Worm (Caenorhabditis elegans) whole organism, young adult: ENCODE results near the gene C07G1.15.

Source experiments
- B0019.2 ChIP-seq: fragments of 200-800 bp; sonication (Bioruptor generic); conservative IDR thresholded peaks from 2 replicates; pipeline ENCODE4 v1.3.6; 2022; ENCODE audit warnings: missing genetic modification reagents, missing genetic modification characterization, missing compliant biosample characterization
- F49E8.2 ChIP-seq: sonication (generic microtip); optimal IDR thresholded peaks from 3 replicates; lab custom pipeline; 2017; ENCODE audit warnings: missing genetic modification characterization, mild to moderate bottlenecking, missing compliant biosample characterization, antibody characterized with exemption, moderate library complexity; ENCODE audit not compliant: insufficient read depth
- pha-4 ChIP-seq: fragments of 150-350 bp; sonication (generic microtip); optimal IDR thresholded peaks from 2 replicates; lab custom pipeline; 2014; ENCODE audit warnings: missing biosample characterization, missing genetic modification reagents, missing genetic modification characterization
- repo-1 ChIP-seq: sonication (generic microtip); optimal IDR thresholded peaks from 2 replicates; lab custom pipeline; 2017; ENCODE audit warnings: mild to moderate bottlenecking, missing genetic modification characterization, missing compliant biosample characterization
- sdz-38 ChIP-seq: sonication (generic microtip); optimal IDR thresholded peaks from 2 replicates; lab custom pipeline; 2016; ENCODE audit warnings: missing genotype, missing genetic modification characterization, missing compliant biosample characterization
- snpc-1.1 ChIP-seq: sonication (generic microtip); optimal IDR thresholded peaks from 2 replicates; lab custom pipeline; 2017; ENCODE audit warnings: missing genetic modification characterization, mild to moderate bottlenecking, missing compliant biosample characterization, antibody characterized with exemption, moderate library complexity, missing genotype, missing genetic modification reagents; ENCODE audit not compliant: insufficient read depth
- snpc-4 ChIP-seq, 5 experiments: fragments of 150-350 bp in 1 of 5; sonication (generic microtip) in 4 of 5; optimal IDR thresholded peaks; 2 replicates each; lab custom pipeline; 2014 to 2018; ENCODE audit warnings: missing genetic modification characterization in 5 of 5, missing biosample characterization in 3 of 5, antibody characterized with exemption in 2 of 5, mild to moderate bottlenecking in 2 of 5, missing compliant biosample characterization in 2 of 5, missing genotype in 2 of 5, moderate library complexity in 2 of 5, missing genetic modification reagents in 1 of 5
- tbp1 ChIP-seq: fragments of 200-800 bp; sonication (Bioruptor generic); optimal IDR thresholded peaks from 2 replicates; lab custom pipeline; 2018; ENCODE audit warnings: mild to moderate bottlenecking, missing genetic modification characterization, missing compliant biosample characterization

ce11 chrIV:8148494-8148893 is 21.3 kb upstream of the C07G1.15 start, which contains the start of gene pmk-1:
- TF ChIP-seq pha-4 (tag; lab: Kevin White, UChicago) (no peak), B0019.2 (GFP tag; lab: Robert Waterston, UW) (no peak), snpc-1.1 (tag; lab: Kevin White, UChicago) (no peak), F49E8.2 (no peak), sdz-38 (tag; lab: Kevin White, UChicago) (no peak), tbp1 (no peak), repo-1 (tag; lab: Kevin White, UChicago) (no peak), snpc-4 (GFP tag; optimal IDR thresholded peaks at IDR 0.05; lab: Kevin White, UChicago) (no peak), snpc-4 (tag; optimal IDR thresholded peaks at IDR 0.05; lab: Kevin White, UChicago) (no peak)
